Worm (Caenorhabditis elegans): Measurements from ENCODE around the gene ugt-39.

- no peak for TF ChIP-seq zag-1 (tag; optimal IDR thresholded peaks at IDR 0.05)
- no peak for TF ChIP-seq elt-3 (tag; optimal IDR thresholded peaks at IDR 0.05)
- TF ChIP-seq unc-62 (GFP tag; optimal IDR thresholded peaks at IDR 0.05): no peak
- no peak for TF ChIP-seq nhr-77 (tag; optimal IDR thresholded peaks at IDR 0.05)
- no peak for TF ChIP-seq ceh-82 (tag; optimal IDR thresholded peaks at IDR 0.05)
- TF ChIP-seq tbx-2 (tag; optimal IDR thresholded peaks at IDR 0.05): no peak
- no peak for TF ChIP-seq ama-1 (optimal IDR thresholded peaks at IDR 0.05)
- no peak for TF ChIP-seq C16A3.4 (tag; optimal IDR thresholded peaks at IDR 0.05)
- TF ChIP-seq unc-130 (tag; optimal IDR thresholded peaks at IDR 0.05): no peak
- no peak for TF ChIP-seq elt-2 (tag; optimal IDR thresholded peaks at IDR 0.05)
- TF ChIP-seq jun-1 (tag; optimal IDR thresholded peaks at IDR 0.05): no peak
- no peak for TF ChIP-seq fos-1 (tag; optimal IDR thresholded peaks at IDR 0.05)
- TF ChIP-seq zip-4 (GFP tag; optimal IDR thresholded peaks at IDR 0.05): no peak
Measured at ce11 chrV:7118796-7119195, 38.1 kb upstream of the ugt-39 start, which contains the start of gene srx-33.
